Fruit fly (Drosophila melanogaster) whole organism, embryonic: ENCODE measurements around the gene PolQ.
A peak's percentile ranks its signal among the peaks of the same experiment; 100 is the strongest.

Experiments
- B-H2 ChIP-seq: fragments of 200-800 bp; sonication (Bioruptor generic); optimal IDR thresholded peaks from 2 replicates; lab custom pipeline; 2018; ENCODE audit warnings: missing biosample characterization, mild to moderate bottlenecking, missing genetic modification characterization
- BEAF-32 ChIP-seq: fragments of 200-800 bp; sonication (Bioruptor generic); optimal IDR thresholded peaks from 3 replicates; lab custom pipeline; 2017; ENCODE audit warnings: missing biosample characterization, missing genetic modification characterization, mild to moderate bottlenecking, moderate library complexity, missing genetic modification reagents
- CG1024 ChIP-seq: fragments of 200-800 bp; sonication (Bioruptor generic); IDR thresholded peaks from 2 replicates; pipeline ENCODE4 v1.3.6; 2022; ENCODE audit warnings: missing biosample characterization, missing genetic modification characterization
- CG10565 ChIP-seq: fragments of 200-800 bp; sonication (Bioruptor generic); optimal IDR thresholded peaks from 3 replicates; lab custom pipeline; 2016; ENCODE audit warnings: missing biosample characterization, mild to moderate bottlenecking, missing genetic modification characterization
- CG11560 ChIP-seq: fragments of 200-800 bp; sonication (Bioruptor generic); IDR thresholded peaks from 3 replicates; pipeline ENCODE4 v1.3.6; 2022; ENCODE audit warnings: missing biosample characterization, missing genetic modification characterization
- CG11695 ChIP-seq: fragments of 200-800 bp; sonication (Bioruptor generic); IDR thresholded peaks from 3 replicates; pipeline ENCODE4 v1.3.6; 2022; ENCODE audit warnings: missing biosample characterization, missing genetic modification characterization
- CG13287 ChIP-seq: fragments of 200-800 bp; sonication (Bioruptor generic); IDR thresholded peaks from 2 replicates; pipeline ENCODE4 v1.3.6; 2022; ENCODE audit warnings: missing biosample characterization, missing genetic modification characterization; ENCODE audit not compliant: partially characterized antibody
- CG32532 ChIP-seq: fragments of 200-800 bp; sonication (Bioruptor generic); IDR thresholded peaks from 2 replicates; pipeline ENCODE4 v1.3.6; 2022; ENCODE audit warnings: missing biosample characterization, missing genetic modification characterization
- CG33557 ChIP-seq: fragments of 200-800 bp; sonication (Bioruptor generic); optimal IDR thresholded peaks from 2 replicates; lab custom pipeline; 2019; ENCODE audit warnings: missing biosample characterization, mild to moderate bottlenecking, missing genetic modification characterization, moderate library complexity
- CG3838 ChIP-seq: fragments of 200-800 bp; sonication (Bioruptor generic); optimal IDR thresholded peaks from 3 replicates; lab custom pipeline; 2016; ENCODE audit warnings: missing biosample characterization, missing genetic modification characterization
- CG4820 ChIP-seq: fragments of 200-800 bp; sonication (Bioruptor generic); optimal IDR thresholded peaks from 3 replicates; lab custom pipeline; 2016; ENCODE audit warnings: missing biosample characterization, missing genetic modification characterization
- CG7372 ChIP-seq: fragments of 200-800 bp; sonication (Bioruptor generic); IDR thresholded peaks from 2 replicates; pipeline ENCODE4 v1.3.6; 2022; ENCODE audit warnings: missing biosample characterization, missing genetic modification characterization
- CG8089 ChIP-seq: fragments of 200-800 bp; sonication (Bioruptor generic); optimal IDR thresholded peaks from 3 replicates; lab custom pipeline; 2016; ENCODE audit warnings: missing biosample characterization, missing genetic modification characterization
- CG8388 ChIP-seq: fragments of 200-800 bp; sonication (Bioruptor generic); optimal IDR thresholded peaks from 2 replicates; lab custom pipeline; 2019; ENCODE audit warnings: missing biosample characterization, mild to moderate bottlenecking, missing genetic modification characterization, moderate library complexity
- CG8478 ChIP-seq: fragments of >200 bp; optimal IDR thresholded peaks from 2 replicates; lab custom pipeline; 2018
- Drgx ChIP-seq: fragments of 200-800 bp; sonication (Bioruptor generic); IDR thresholded peaks from 2 replicates; pipeline ENCODE4 v1.3.6; 2022; ENCODE audit warnings: missing biosample characterization, missing genetic modification characterization
- Fer1 ChIP-seq: fragments of 200-800 bp; sonication (Bioruptor generic); optimal IDR thresholded peaks from 2 replicates; lab custom pipeline; 2017; ENCODE audit warnings: missing biosample characterization, mild to moderate bottlenecking, missing genetic modification characterization
- Gsc ChIP-seq: fragments of 200-800 bp; sonication (Bioruptor generic); IDR thresholded peaks from 2 replicates; pipeline ENCODE4 v1.3.6; 2022; ENCODE audit warnings: missing biosample characterization, missing genetic modification characterization
- HLH54F ChIP-seq: fragments of 200-800 bp; sonication (Bioruptor generic); optimal IDR thresholded peaks from 3 replicates; lab custom pipeline; 2016; ENCODE audit warnings: missing biosample characterization, missing genetic modification characterization
- HmgZ ChIP-seq: fragments of 200-800 bp; sonication (Bioruptor generic); optimal IDR thresholded peaks from 2 replicates; lab custom pipeline; 2018; ENCODE audit warnings: missing biosample characterization, mild to moderate bottlenecking, missing genetic modification characterization
- Hr78 ChIP-seq, 2 experiments: fragments of 200-800 bp in 1 of 2; fragments of >200 bp in 1 of 2; sonication (Bioruptor generic) in 1 of 2; optimal IDR thresholded peaks; 2 replicates each; lab custom pipeline; 2017 to 2019; ENCODE audit warnings: missing biosample characterization in 2 of 2, missing genetic modification characterization in 2 of 2, mild to moderate bottlenecking in 1 of 2, moderate library complexity in 1 of 2
- Lim3 ChIP-seq: fragments of 200-800 bp; sonication (Bioruptor generic); IDR thresholded peaks from 2 replicates; pipeline ENCODE4 v1.3.6; 2022; ENCODE audit warnings: missing biosample characterization, missing genetic modification characterization
- Neu2 ChIP-seq: fragments of 200-800 bp; sonication (Bioruptor generic); optimal IDR thresholded peaks from 3 replicates; lab custom pipeline; 2016; ENCODE audit warnings: missing biosample characterization, missing genetic modification characterization, borderline replicate concordance
- ac ChIP-seq: fragments of 200-800 bp; sonication (Bioruptor generic); optimal IDR thresholded peaks from 3 replicates; lab custom pipeline; 2017; ENCODE audit warnings: missing biosample characterization, mild to moderate bottlenecking, missing genetic modification characterization
- bcd ChIP-seq: fragments of 200-800 bp; sonication (Bioruptor generic); optimal IDR thresholded peaks from 2 replicates; lab custom pipeline; 2017; ENCODE audit warnings: missing biosample characterization, mild to moderate bottlenecking, missing genetic modification characterization
- bsh ChIP-seq, 2 experiments: fragments of 200-800 bp; sonication (Bioruptor generic); optimal IDR thresholded peaks; 2 replicates each; lab custom pipeline; 2017 to 2018; ENCODE audit warnings: mild to moderate bottlenecking in 2 of 2, missing biosample characterization in 2 of 2, missing genetic modification characterization in 2 of 2, moderate library complexity in 1 of 2
- dati ChIP-seq: fragments of 200-800 bp; sonication (Bioruptor generic); IDR thresholded peaks from 2 replicates; pipeline ENCODE4 v1.3.6; 2022; ENCODE audit warnings: missing biosample characterization, missing genetic modification characterization
- dysf ChIP-seq: fragments of 200-800 bp; sonication (Bioruptor generic); IDR thresholded peaks from 3 replicates; pipeline ENCODE4 v1.3.6; 2022; ENCODE audit warnings: missing biosample characterization, missing genetic modification characterization
- eve ChIP-seq, 2 experiments: fragments of >200 bp; optimal IDR thresholded peaks; 2 replicates each; lab custom pipeline; 2017; ENCODE audit warnings: missing biosample characterization in 2 of 2, missing genetic modification characterization in 2 of 2
- fd96Cb ChIP-seq: fragments of 200-800 bp; sonication (Bioruptor generic); optimal IDR thresholded peaks from 2 replicates; lab custom pipeline; 2018; ENCODE audit warnings: missing biosample characterization, mild to moderate bottlenecking, missing genetic modification characterization, moderate library complexity
- ftz-f1 ChIP-seq: fragments of 200-800 bp; sonication (Bioruptor generic); optimal IDR thresholded peaks from 2 replicates; lab custom pipeline; 2016; ENCODE audit warnings: missing biosample characterization, missing genetic modification characterization
- grau ChIP-seq: fragments of 200-800 bp; optimal IDR thresholded peaks from 3 replicates; lab custom pipeline; 2019; ENCODE audit warnings: missing biosample characterization, mild to moderate bottlenecking, missing genetic modification characterization, moderate library complexity
- jumu ChIP-seq: fragments of 200-800 bp; sonication (Bioruptor generic); optimal IDR thresholded peaks from 3 replicates; lab custom pipeline; 2016; ENCODE audit warnings: missing biosample characterization, missing genetic modification characterization
- klu ChIP-seq: fragments of 200-800 bp; sonication (Bioruptor generic); IDR thresholded peaks from 2 replicates; pipeline ENCODE4 v1.3.6; 2022; ENCODE audit warnings: missing biosample characterization, missing genetic modification characterization
- mam ChIP-seq: fragments of 200-800 bp; sonication (Bioruptor generic); optimal IDR thresholded peaks from 3 replicates; lab custom pipeline; 2016; ENCODE audit warnings: missing biosample characterization, missing genetic modification characterization
- onecut ChIP-seq: fragments of 200-800 bp; sonication (Bioruptor generic); IDR thresholded peaks from 2 replicates; pipeline ENCODE4 v1.3.6; 2022; ENCODE audit warnings: missing biosample characterization, missing genetic modification characterization
- pfk ChIP-seq: fragments of 200-800 bp; sonication (Bioruptor generic); optimal IDR thresholded peaks from 2 replicates; lab custom pipeline; 2018; ENCODE audit warnings: missing biosample characterization, mild to moderate bottlenecking, missing genetic modification characterization, moderate library complexity
- psq ChIP-seq: fragments of 200-800 bp; sonication (Bioruptor generic); optimal IDR thresholded peaks from 2 replicates; lab custom pipeline; 2017; ENCODE audit warnings: missing biosample characterization, missing genetic modification characterization
- run ChIP-seq: fragments of 200-800 bp; sonication (Bioruptor generic); optimal IDR thresholded peaks from 3 replicates; lab custom pipeline; 2018; ENCODE audit warnings: missing biosample characterization, mild to moderate bottlenecking, missing genetic modification characterization
- salm ChIP-seq: fragments of 200-800 bp; sonication (Bioruptor generic); optimal IDR thresholded peaks from 2 replicates; lab custom pipeline; 2018; ENCODE audit warnings: missing biosample characterization, mild to moderate bottlenecking, missing genetic modification characterization
- sc ChIP-seq, 3 experiments: fragments of >200 bp in 2 of 3; fragments of 200-800 bp in 1 of 3; sonication (Bioruptor generic) in 1 of 3; optimal IDR thresholded peaks; 2 replicates in 2 of 3; 3 replicates in 1 of 3; lab custom pipeline; 2017; ENCODE audit warnings: mild to moderate bottlenecking in 1 of 3, missing biosample characterization in 1 of 3, missing genetic modification characterization in 1 of 3, missing genetic modification reagents in 1 of 3
- sens-2 ChIP-seq: fragments of 200-800 bp; sonication (Bioruptor generic); IDR thresholded peaks from 2 replicates; pipeline ENCODE4 v1.3.6; 2022; ENCODE audit warnings: missing biosample characterization, missing genetic modification characterization
- sisA ChIP-seq: fragments of 200-800 bp; sonication (Bioruptor generic); IDR thresholded peaks from 2 replicates; pipeline ENCODE4 v1.3.6; 2022; ENCODE audit warnings: missing biosample characterization, missing genetic modification characterization
- slou ChIP-seq: fragments of 200-800 bp; sonication (Bioruptor generic); optimal IDR thresholded peaks from 3 replicates; lab custom pipeline; 2016; ENCODE audit warnings: missing biosample characterization, missing genetic modification characterization
- ssp ChIP-seq: fragments of 200-800 bp; sonication (Bioruptor generic); IDR thresholded peaks from 2 replicates; pipeline ENCODE4 v1.3.6; 2022; ENCODE audit warnings: missing biosample characterization, missing genetic modification characterization
- tgo ChIP-seq: fragments of 200-800 bp; sonication (Bioruptor generic); IDR thresholded peaks from 3 replicates; pipeline ENCODE4 v1.3.6; 2022; ENCODE audit warnings: missing biosample characterization, missing genetic modification characterization
- ttk ChIP-seq: fragments of 200-800 bp; sonication (Bioruptor generic); IDR thresholded peaks from 2 replicates; pipeline ENCODE4 v2.1.2; 2022; ENCODE audit warnings: missing biosample characterization, missing genetic modification characterization
- tup ChIP-seq: fragments of 200-800 bp; sonication (Bioruptor generic); optimal IDR thresholded peaks from 2 replicates; lab custom pipeline; 2016; ENCODE audit warnings: missing biosample characterization, mild to moderate bottlenecking, missing genetic modification characterization, moderate library complexity
- zf30C ChIP-seq: fragments of 200-800 bp; sonication (Bioruptor generic); optimal IDR thresholded peaks from 3 replicates; lab custom pipeline; 2018; ENCODE audit warnings: missing biosample characterization, mild to moderate bottlenecking, missing genetic modification characterization

Gene PolQ

DNA sequence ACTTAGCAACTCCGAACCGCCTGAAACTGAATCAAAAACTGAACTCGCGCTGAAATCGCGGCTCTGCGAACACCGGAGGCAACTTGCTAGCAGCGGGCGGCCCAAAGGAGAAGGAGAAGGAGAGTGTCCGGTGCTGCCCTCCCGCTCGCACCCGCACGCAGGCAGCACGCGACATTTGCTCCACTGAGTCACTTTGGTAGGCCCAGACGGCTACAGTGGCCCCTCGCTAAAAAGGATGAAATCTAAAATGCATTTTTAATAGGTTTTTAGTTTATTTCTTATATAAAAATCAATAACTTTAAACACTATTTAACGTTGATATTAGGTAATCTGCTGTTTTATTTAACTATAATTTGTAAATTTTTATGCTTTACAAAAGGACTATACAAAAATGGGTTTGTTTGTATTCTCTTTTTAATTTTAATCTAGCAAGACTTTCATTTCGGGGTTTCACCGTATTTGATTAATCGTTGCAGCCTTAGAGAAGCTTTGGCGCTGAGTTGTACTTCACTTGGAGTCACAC lies 10.4 kb upstream of the PolQ start, which contains the start of gene Men (continued):
- TF ChIP-seq psq (GFP tag; lab: Kevin White, UChicago) (no peak), HLH54F (no peak), dysf (peak; percentile 80), CG33557 (GFP tag; lab: Kevin White, UChicago) (peak; percentile 31), ssp (peak; percentile 49), jumu (GFP tag; lab: Kevin White, UChicago) (no peak), klu (GFP tag; lab: Robert Waterston, UW) (peak; percentile 47; the same call in 1 of the 2 replicates), CG13287 (GFP tag; lab: Robert Waterston, UW) (no peak), sisA (peak; percentile 61), HmgZ (tag; lab: Kevin White, UChicago) (peak; percentile 8), salm (tag; lab: Kevin White, UChicago) (peak; percentile 49), CG32532 (GFP tag; lab: Robert Waterston, UW) (peak; percentile 60), sc (optimal IDR thresholded peaks at IDR 0.05; lab: Kevin White, UChicago) (no peak), sc (GFP tag; optimal IDR thresholded peaks at IDR 0.05; lab: Kevin White, UChicago) (peak; percentile 41), ttk (no peak), CG10565 (GFP tag; lab: Kevin White, UChicago) (no peak), Lim3 (GFP tag; lab: Robert Waterston, UW) (no peak), mam (GFP tag; lab: Kevin White, UChicago) (no peak), Hr78 (GFP tag; optimal IDR thresholded peaks at IDR 0.05; lab: Kevin White, UChicago) (peak in 1 of 2 experiments; percentile 14), CG3838 (GFP tag; lab: Kevin White, UChicago) (no peak), CG8478 (lab: Kevin White, UChicago) (no peak), Neu2 (GFP tag; lab: Kevin White, UChicago) (no peak), grau (tag; lab: Kevin White, UChicago) (peak; percentile 91), bsh (GFP tag; optimal IDR thresholded peaks at IDR 0.05; lab: Kevin White, UChicago) (peak in 1 of 2 experiments; percentile 48), bcd (peak; percentile 61), Fer1 (GFP tag; lab: Kevin White, UChicago) (peak; percentile 76), pfk (no peak), CG8388 (GFP tag; lab: Kevin White, UChicago) (peak; percentile 71), CG7372 (GFP tag; lab: Robert Waterston, UW) (peak; percentile 59), ftz-f1 (GFP tag; lab: Kevin White, UChicago) (no peak), tup (no peak), CG11695 (GFP tag; lab: Robert Waterston, UW) (peak; percentile 67; the same call in 1 of the 3 replicates), Drgx (peak; percentile 65; the same call in 1 of the 2 replicates), CG11560 (tag; lab: Robert Waterston, UW) (no peak), CG1024 (GFP tag; lab: Robert Waterston, UW) (no peak), CG8089 (GFP tag; lab: Kevin White, UChicago) (no peak), CG4820 (peak; percentile 40), onecut (GFP tag; lab: Robert Waterston, UW) (peak; percentile 36; the same call in 1 of the 2 replicates), dati (GFP tag; lab: Robert Waterston, UW) (peak; percentile 49; the same call in 1 of the 2 replicates), B-H2 (GFP tag; lab: Kevin White, UChicago) (no peak), run (tag; lab: Kevin White, UChicago) (peak; percentile 31), ac (GFP tag; lab: Kevin White, UChicago) (no peak), zf30C (GFP tag; lab: Kevin White, UChicago) (no peak), BEAF-32 (GFP tag; lab: Kevin White, UChicago) (no peak), Gsc (no peak), slou (no peak), sens-2 (GFP tag; lab: Robert Waterston, UW) (no peak), fd96Cb (tag; lab: Kevin White, UChicago) (peak; percentile 65), eve (GFP tag; optimal IDR thresholded peaks at IDR 0.05; lab: Kevin White, UChicago) (peak in 1 of 2 experiments; percentile 32), tgo (GFP tag; lab: Robert Waterston, UW) (peak; percentile 63; the same call in 2 of the 3 replicates)
